Fruit fly (Drosophila melanogaster): ENCODE data around the gene Stip1.

Gene Stip1

dm6 chr2L:267441-268089 lies 27.4 kb upstream of the Stip1 start, which contains the start of gene CG17075 (continued):
- TF ChIP-seq sd (tag; optimal IDR thresholded peaks at IDR 0.05) (peak; percentile 84), CG4360 (GFP tag; IDR thresholded peaks at IDR 0.05) (peak; percentile 63), CG8765 (GFP tag; IDR thresholded peaks at IDR 0.05) (0 out of 2 replicates have a peak, but pooled peaks have one; percentile 42), zfh2 (GFP tag; optimal IDR thresholded peaks at IDR 0.05) (peak; percentile 79), Abd-B (GFP tag; optimal IDR thresholded peaks at IDR 0.05) (peak; percentile 93), Xbp1 (GFP tag; optimal IDR thresholded peaks at IDR 0.05) (peak; percentile 96), B-H1 (GFP tag; IDR thresholded peaks at IDR 0.05) (peak; percentile 94), bcd (GFP tag; optimal IDR thresholded peaks at IDR 0.05) (peak; percentile 85), CG18764 (GFP tag; optimal IDR thresholded peaks at IDR 0.05) (peak; percentile 88), CG16863 (GFP tag; optimal IDR thresholded peaks at IDR 0.05) (peak; percentile 65), ac (GFP tag; optimal IDR thresholded peaks at IDR 0.05) (peak; percentile 23), CG14667 (GFP tag; IDR thresholded peaks at IDR 0.05) (peak; percentile 92), Dbx (GFP tag; IDR thresholded peaks at IDR 0.05) (peak; percentile 97), Awh (GFP tag; IDR thresholded peaks at IDR 0.05) (peak; percentile 90), CG13287 (GFP tag; IDR thresholded peaks at IDR 0.05; ENCODE audit: partially characterized antibody) (peak; percentile 20; the same call in 1 of the 2 replicates)

dm6 chr2L:268788-269187 lies 26.1 kb upstream of the Stip1 start, which contains the start of gene CG3345:
TSS of gene CG3345 (plus strand) at chr2L:269088.
- no peak for TF ChIP-seq CTCF (GFP tag; optimal IDR thresholded peaks at IDR 0.05)
- TF ChIP-seq CG31224 (GFP tag; IDR thresholded peaks at IDR 0.05) = no peak
- no peak for TF ChIP-seq Fer3 (tag; optimal IDR thresholded peaks at IDR 0.05)
- no peak for TF ChIP-seq CG34376 (GFP tag; optimal IDR thresholded peaks at IDR 0.05)
- no peak for TF ChIP-seq Antp (GFP tag; optimal IDR thresholded peaks at IDR 0.05)
- no peak for TF ChIP-seq CG3995 (GFP tag; optimal IDR thresholded peaks at IDR 0.05)
- TF ChIP-seq gfzf (GFP tag; optimal IDR thresholded peaks at IDR 0.05) = no peak
- no peak for TF ChIP-seq CG18619 (GFP tag; optimal IDR thresholded peaks at IDR 0.05)
- no peak for TF ChIP-seq CG14667 (GFP tag; IDR thresholded peaks at IDR 0.05)
- no peak for TF ChIP-seq usp (GFP tag; optimal IDR thresholded peaks at IDR 0.05)

- TF ChIP-seq CG1024 (GFP tag; IDR thresholded peaks at IDR 0.05) = no peak
- no peak for TF ChIP-seq GATAe (GFP tag; conservative IDR thresholded peaks at IDR 0.05)
- TF ChIP-seq CG10654 (GFP tag; optimal IDR thresholded peaks at IDR 0.05) = no peak
- no peak for TF ChIP-seq Mad (GFP tag; optimal IDR thresholded peaks at IDR 0.05)
- TF ChIP-seq exex (tag; optimal IDR thresholded peaks at IDR 0.05) = no peak
- peak; percentile 70 for TF ChIP-seq Scr (GFP tag; IDR thresholded peaks at IDR 0.05; ENCODE audit: partially characterized antibody)
- TF ChIP-seq CG16863 (GFP tag; optimal IDR thresholded peaks at IDR 0.05) = no peak
- TF ChIP-seq Oli (tag; optimal IDR thresholded peaks at IDR 0.05) = no peak
- no peak for TF ChIP-seq Hmx (GFP tag; optimal IDR thresholded peaks at IDR 0.05)
- TF ChIP-seq cg (GFP tag; optimal IDR thresholded peaks at IDR 0.05) = no peak
- TF ChIP-seq da (GFP tag; optimal IDR thresholded peaks at IDR 0.05) = no peak
- TF ChIP-seq en (GFP tag; optimal IDR thresholded peaks at IDR 0.05) = no peak
- peak; percentile 38 for TF ChIP-seq sens (GFP tag)
- no peak for TF ChIP-seq CG31224 (GFP tag; IDR thresholded peaks at IDR 0.05)
- TF ChIP-seq HLH4C (GFP tag; IDR thresholded peaks at IDR 0.05; ENCODE audit: partially characterized antibody) = peak; percentile 76
- no peak for TF ChIP-seq repo (GFP tag; optimal IDR thresholded peaks at IDR 0.05)
- TF ChIP-seq CG34422 (GFP tag; IDR thresholded peaks at IDR 0.05) = peak; percentile 49; the same call in 1 of the 3 replicates
- peak; percentile 52 for TF ChIP-seq inv (GFP tag; IDR thresholded peaks at IDR 0.05; ENCODE audit: partially characterized antibody)
- peak; percentile 35 to 90 for TF ChIP-seq crp (GFP tag; optimal IDR thresholded peaks at IDR 0.05)
- TF ChIP-seq toy (GFP tag; IDR thresholded peaks at IDR 0.05) = no peak
- peak; percentile 15 for TF ChIP-seq CG2712 (tag; optimal IDR thresholded peaks at IDR 0.05)
- no peak for TF ChIP-seq gem (tag; optimal IDR thresholded peaks at IDR 0.05)
- no peak for TF ChIP-seq CG12299 (tag; optimal IDR thresholded peaks at IDR 0.05)
- TF ChIP-seq Jarid2 (GFP tag; optimal IDR thresholded peaks at IDR 0.05) = no peak
- TF ChIP-seq wor (GFP tag; IDR thresholded peaks at IDR 0.05) = no peak
- TF ChIP-seq CG13424 (tag; optimal IDR thresholded peaks at IDR 0.05) = no peak
- TF ChIP-seq CG15479 (GFP tag; optimal IDR thresholded peaks at IDR 0.05) = no peak
Measured at dm6 chr2L:271553-271952, 23.4 kb upstream of the Stip1 start, which contains the start of gene Dus1. TSS of gene Dus1 (minus strand) at chr2L:271744.
